Worm (Caenorhabditis elegans): ENCODE results near the gene Y37D8A.6.

DNA sequence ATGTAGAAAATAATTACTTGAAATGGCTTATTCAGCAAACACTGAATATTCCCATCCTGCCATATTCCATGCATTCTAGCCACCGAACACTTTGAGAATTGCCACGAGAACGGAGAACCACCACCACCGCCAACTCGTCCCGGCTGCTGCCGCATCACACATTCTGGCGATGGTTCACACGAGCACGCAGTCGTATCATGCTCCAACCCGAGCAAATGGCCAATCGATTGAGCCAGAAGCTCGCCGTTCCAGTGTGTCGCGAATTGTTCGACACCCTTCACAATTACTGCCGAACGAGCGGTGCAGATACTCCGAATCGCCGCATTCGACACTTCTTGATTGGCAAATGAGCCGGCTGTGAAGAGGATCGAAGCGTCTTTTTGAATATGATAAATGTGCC lies 15.1 kb upstream of the Y37D8A.6 start:
- TF ChIP-seq W03F9.2 (tag; optimal IDR thresholded peaks at IDR 0.05) (no peak), him-1 (tag; optimal IDR thresholded peaks at IDR 0.05) (no peak), dao-5 (tag; optimal IDR thresholded peaks at IDR 0.05) (no peak)
